Worm (Caenorhabditis elegans): ENCODE measurements around the gene mat-2.

DNA sequence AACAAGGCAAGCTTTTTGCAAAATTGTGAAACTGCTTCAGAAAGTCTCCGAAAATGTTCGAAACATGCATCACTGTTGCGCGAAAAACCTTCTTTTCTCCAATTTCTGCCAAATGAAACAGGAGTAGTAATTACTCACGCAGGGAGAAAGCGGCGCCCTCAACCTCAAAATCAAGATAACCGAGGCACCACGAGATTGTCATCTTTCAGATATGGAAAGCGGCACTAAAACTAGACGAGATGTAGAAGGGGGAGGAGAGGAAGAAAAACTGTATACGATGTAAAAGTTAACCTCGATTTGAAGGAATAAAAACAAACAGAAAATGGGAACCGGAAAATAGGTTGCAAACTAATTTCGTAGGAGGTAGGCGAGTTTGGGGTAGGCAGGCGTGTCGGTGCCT lies 36.0 kb upstream of the mat-2 start:
- TF ChIP-seq cnd-1 (tag; optimal IDR thresholded peaks at IDR 0.05) (no peak), snpc-4 (tag; optimal IDR thresholded peaks at IDR 0.05) (no peak), nhr-237 (tag; optimal IDR thresholded peaks at IDR 0.05) (no peak), lin-13 (tag; optimal IDR thresholded peaks at IDR 0.05) (no peak), ztf-11 (tag; optimal IDR thresholded peaks at IDR 0.05) (no peak), pha-4 (tag; optimal IDR thresholded peaks at IDR 0.05) (no peak), mab-5 (tag; optimal IDR thresholded peaks at IDR 0.05) (no peak), ceh-43 (GFP tag; optimal IDR thresholded peaks at IDR 0.05) (no peak), mls-2 (tag; optimal IDR thresholded peaks at IDR 0.05) (no peak), elt-1 (tag; optimal IDR thresholded peaks at IDR 0.05; ENCODE audit: borderline replicate concordance, insufficient read depth) (peak; percentile 82), lsy-2 (tag; optimal IDR thresholded peaks at IDR 0.05) (no peak)
